Worm (Caenorhabditis elegans) whole organism, young adult: ENCODE data around the gene Y48D7A.1.

Experiments
- B0336.3 ChIP-seq: fragments of 200-800 bp; sonication (Bioruptor generic); IDR thresholded peaks from 2 replicates; pipeline ENCODE4 v1.3.6; 2022; ENCODE audit warnings: missing genetic modification characterization, missing compliant biosample characterization
- C06A6.2 ChIP-seq: fragments of 200-800 bp; sonication (Bioruptor generic); conservative IDR thresholded peaks from 2 replicates; pipeline ENCODE4 v1.3.6; 2022; ENCODE audit warnings: missing genetic modification characterization, missing compliant biosample characterization
- F57C9.4 ChIP-seq: sonication (generic microtip); optimal IDR thresholded peaks from 2 replicates; lab custom pipeline; 2017; ENCODE audit warnings: mild to moderate bottlenecking, missing genetic modification characterization, missing compliant biosample characterization
- Y53G8AR.9 ChIP-seq: fragments of 200-800 bp; sonication (Bioruptor generic); conservative IDR thresholded peaks from 2 replicates; pipeline ENCODE4 v1.3.6; 2022; ENCODE audit warnings: missing genetic modification reagents, missing genetic modification characterization, missing compliant biosample characterization
- Y67H2A.10 ChIP-seq: fragments of 200-800 bp; sonication (Bioruptor generic); conservative IDR thresholded peaks from 2 replicates; pipeline ENCODE4 v1.3.6; 2022; ENCODE audit warnings: missing genetic modification reagents, missing genetic modification characterization, missing compliant biosample characterization
- akir-1 ChIP-seq: fragments of 200-800 bp; sonication (Bioruptor generic); optimal IDR thresholded peaks from 2 replicates; lab custom pipeline; 2018; ENCODE audit warnings: mild to moderate bottlenecking, missing genetic modification characterization, moderate library complexity, missing compliant biosample characterization
- ama-1 ChIP-seq, 3 experiments: fragments of 150-350 bp in 1 of 3; sonication (generic microtip) in 2 of 3; optimal IDR thresholded peaks; 2 replicates each; lab custom pipeline; 2014 to 2018; ENCODE audit warnings: missing biosample characterization in 2 of 3, missing genetic modification characterization in 2 of 3, missing genetic modification reagents in 2 of 3
- aptf-3 ChIP-seq: fragments of 200-800 bp; sonication (Bioruptor generic); IDR thresholded peaks from 2 replicates; pipeline ENCODE4 v1.3.6; 2022; ENCODE audit warnings: missing genetic modification characterization, missing compliant biosample characterization
- attf-3 ChIP-seq: fragments of 200-800 bp; sonication (Bioruptor generic); conservative IDR thresholded peaks from 2 replicates; pipeline ENCODE4 v1.3.6; 2022; ENCODE audit warnings: missing genetic modification reagents, missing genetic modification characterization, missing compliant biosample characterization
- attf-6 ChIP-seq: fragments of 200-800 bp; sonication (Bioruptor generic); IDR thresholded peaks from 2 replicates; pipeline ENCODE4 v1.3.6; 2022; ENCODE audit warnings: missing genetic modification reagents, missing genetic modification characterization, missing compliant biosample characterization
- bed-2 ChIP-seq: fragments of 200-800 bp; sonication (Bioruptor generic); IDR thresholded peaks from 2 replicates; pipeline ENCODE4 v1.3.6; 2022; ENCODE audit warnings: missing genetic modification reagents, missing genetic modification characterization, missing compliant biosample characterization
- cebp-1 ChIP-seq, 2 experiments: fragments of 200-800 bp in 1 of 2; sonication (Bioruptor generic) in 1 of 2; sonication (generic microtip) in 1 of 2; IDR thresholded peaks in 1 of 2; optimal IDR thresholded peaks in 1 of 2; 2 replicates each; pipeline versions ENCODE4 v1.3.6 to Lab custom; 2017 to 2022; ENCODE audit warnings: missing compliant biosample characterization in 2 of 2, missing genetic modification characterization in 2 of 2, mild to moderate bottlenecking in 1 of 2, missing genetic modification reagents in 1 of 2, moderate library complexity in 1 of 2
- ceh-100 ChIP-seq: fragments of 200-800 bp; sonication (Bioruptor generic); IDR thresholded peaks from 2 replicates; pipeline ENCODE4 v1.3.6; 2022; ENCODE audit warnings: missing genetic modification reagents, missing genetic modification characterization, missing compliant biosample characterization
- ceh-40 ChIP-seq: fragments of 200-800 bp; sonication (Bioruptor generic); IDR thresholded peaks from 2 replicates; pipeline ENCODE4 v1.3.6; 2022; ENCODE audit warnings: missing genetic modification characterization, missing compliant biosample characterization
- ceh-79 ChIP-seq: sonication (generic microtip); optimal IDR thresholded peaks from 2 replicates; lab custom pipeline; 2017; ENCODE audit warnings: mild to moderate bottlenecking, missing genetic modification characterization, missing compliant biosample characterization
- die-1 ChIP-seq: sonication (generic microtip); optimal IDR thresholded peaks from 2 replicates; lab custom pipeline; 2016; ENCODE audit warnings: missing genotype, mild to moderate bottlenecking, missing genetic modification characterization, missing compliant biosample characterization
- fkh-3 ChIP-seq: sonication (generic microtip); optimal IDR thresholded peaks from 2 replicates; lab custom pipeline; 2016; ENCODE audit warnings: mild to moderate bottlenecking, missing genetic modification characterization, missing compliant biosample characterization
- gei-17 ChIP-seq: fragments of 200-800 bp; sonication (Bioruptor generic); optimal IDR thresholded peaks from 2 replicates; lab custom pipeline; 2018; ENCODE audit warnings: mild to moderate bottlenecking, missing genetic modification characterization, missing compliant biosample characterization
- hmg-1.2 ChIP-seq: fragments of 200-800 bp; sonication (Bioruptor generic); IDR thresholded peaks from 2 replicates; pipeline ENCODE4 v1.3.6; 2022; ENCODE audit warnings: missing genetic modification reagents, missing genetic modification characterization, missing compliant biosample characterization
- hrde-1 ChIP-seq: sonication (generic microtip); optimal IDR thresholded peaks from 2 replicates; lab custom pipeline; 2016; ENCODE audit warnings: missing genetic modification characterization, mild to moderate bottlenecking, missing compliant biosample characterization, moderate library complexity, missing genotype, missing genetic modification reagents, borderline replicate concordance
- lin-26 ChIP-seq: fragments of 200-800 bp; sonication (Bioruptor generic); IDR thresholded peaks from 2 replicates; pipeline ENCODE4 v1.3.6; 2022; ENCODE audit warnings: missing genetic modification reagents, missing genetic modification characterization, missing compliant biosample characterization
- lin-54 ChIP-seq: fragments of 200-800 bp; sonication (Bioruptor generic); optimal IDR thresholded peaks from 2 replicates; lab custom pipeline; 2018; ENCODE audit warnings: mild to moderate bottlenecking, missing genetic modification characterization, missing compliant biosample characterization
- madf-3 ChIP-seq: fragments of 200-800 bp; sonication (Bioruptor generic); IDR thresholded peaks from 2 replicates; pipeline ENCODE4 v1.3.6; 2022; ENCODE audit warnings: missing genetic modification reagents, missing genetic modification characterization, missing compliant biosample characterization
- madf-6 ChIP-seq: fragments of 200-800 bp; sonication (Bioruptor generic); IDR thresholded peaks from 2 replicates; pipeline ENCODE4 v1.3.6; 2022; ENCODE audit warnings: missing genetic modification reagents, missing genetic modification characterization, missing compliant biosample characterization
- madf-8 ChIP-seq: fragments of 200-800 bp; sonication (Bioruptor generic); conservative IDR thresholded peaks from 2 replicates; pipeline ENCODE4 v1.3.6; 2022; ENCODE audit warnings: missing genetic modification reagents, missing genetic modification characterization, missing compliant biosample characterization
- nfya-1 ChIP-seq: sonication (generic microtip); optimal IDR thresholded peaks from 2 replicates; lab custom pipeline; 2017; ENCODE audit warnings: antibody characterized with exemption, missing compliant biosample characterization, missing genetic modification characterization, borderline replicate concordance; ENCODE audit not compliant: insufficient read depth
- nfyb-1 ChIP-seq: fragments of 200-800 bp; sonication (Bioruptor generic); IDR thresholded peaks from 2 replicates; pipeline ENCODE4 v1.3.6; 2022; ENCODE audit warnings: missing genetic modification reagents, missing genetic modification characterization, missing compliant biosample characterization
- nhr-80 ChIP-seq: sonication (generic microtip); optimal IDR thresholded peaks from 2 replicates; lab custom pipeline; 2016; ENCODE audit warnings: missing genetic modification characterization, missing compliant biosample characterization
- nhr-90 ChIP-seq: sonication (generic microtip); optimal IDR thresholded peaks from 2 replicates; lab custom pipeline; 2016; ENCODE audit warnings: missing genotype, mild to moderate bottlenecking, missing genetic modification characterization, missing compliant biosample characterization
- pbrm-1 ChIP-seq: fragments of 200-800 bp; sonication (Bioruptor generic); IDR thresholded peaks from 2 replicates; pipeline ENCODE4 v1.3.6; 2022; ENCODE audit warnings: missing genetic modification reagents, missing genetic modification characterization, missing compliant biosample characterization
- pha-4 ChIP-seq: fragments of 150-350 bp; sonication (generic microtip); optimal IDR thresholded peaks from 2 replicates; lab custom pipeline; 2014; ENCODE audit warnings: missing biosample characterization, missing genetic modification reagents, missing genetic modification characterization
- rcor-1 ChIP-seq: fragments of 200-800 bp; sonication (Bioruptor generic); IDR thresholded peaks from 2 replicates; pipeline ENCODE4 v1.3.6; 2022; ENCODE audit warnings: missing genetic modification reagents, missing genetic modification characterization, missing compliant biosample characterization
- snpc-1.1 ChIP-seq: sonication (generic microtip); optimal IDR thresholded peaks from 2 replicates; lab custom pipeline; 2017; ENCODE audit warnings: missing genetic modification characterization, mild to moderate bottlenecking, missing compliant biosample characterization, antibody characterized with exemption, moderate library complexity, missing genotype, missing genetic modification reagents; ENCODE audit not compliant: insufficient read depth
- snpc-1.3 ChIP-seq: sonication (generic microtip); optimal IDR thresholded peaks from 2 replicates; lab custom pipeline; 2017; ENCODE audit warnings: missing genetic modification characterization, mild to moderate bottlenecking, missing compliant biosample characterization, antibody characterized with exemption, moderate library complexity, missing genotype, missing genetic modification reagents; ENCODE audit not compliant: insufficient read depth
- snpc-4 ChIP-seq, 5 experiments: fragments of 150-350 bp in 1 of 5; sonication (generic microtip) in 4 of 5; optimal IDR thresholded peaks; 2 replicates each; lab custom pipeline; 2014 to 2018; ENCODE audit warnings: missing genetic modification characterization in 5 of 5, missing biosample characterization in 3 of 5, antibody characterized with exemption in 2 of 5, mild to moderate bottlenecking in 2 of 5, missing compliant biosample characterization in 2 of 5, missing genotype in 2 of 5, moderate library complexity in 2 of 5, missing genetic modification reagents in 1 of 5
- somi-1 ChIP-seq: fragments of 200-800 bp; sonication (Bioruptor generic); optimal IDR thresholded peaks from 2 replicates; lab custom pipeline; 2018; ENCODE audit warnings: mild to moderate bottlenecking, missing genetic modification characterization, missing compliant biosample characterization
- tbx-9 ChIP-seq: sonication (generic microtip); optimal IDR thresholded peaks from 2 replicates; lab custom pipeline; 2016; ENCODE audit warnings: borderline replicate concordance, missing genetic modification characterization, inconsistent platforms, missing compliant biosample characterization
- unc-62 ChIP-seq: fragments of 150-350 bp; optimal IDR thresholded peaks from 2 replicates; lab custom pipeline; 2014; ENCODE audit warnings: missing biosample characterization, missing genetic modification reagents, missing genetic modification characterization
- ztf-3 ChIP-seq: fragments of 200-800 bp; sonication (Bioruptor generic); optimal IDR thresholded peaks from 2 replicates; lab custom pipeline; 2018; ENCODE audit warnings: mild to moderate bottlenecking, missing genetic modification characterization, missing compliant biosample characterization

Gene Y48D7A.1

ce11 chrX:3009190-3009589 is at the start of gene Y48D7A.1:
Y48D7A.1 (plus strand) TSS chrX:3009490.
- TF ChIP-seq ceh-40 (GFP tag; lab: Robert Waterston, UW) (no peak), C06A6.2 (GFP tag; lab: Robert Waterston, UW) (no peak), ztf-3 (GFP tag; lab: Kevin White, UChicago) (no peak), hrde-1 (no peak), lin-54 (GFP tag; lab: Kevin White, UChicago) (no peak), nfya-1 (tag; lab: Kevin White, UChicago) (no peak), madf-8 (GFP tag; lab: Robert Waterston, UW) (no peak), Y67H2A.10 (GFP tag; lab: Robert Waterston, UW) (no peak), die-1 (tag; lab: Kevin White, UChicago) (no peak), akir-1 (GFP tag; lab: Kevin White, UChicago) (no peak), rcor-1 (no peak), nhr-90 (tag; lab: Kevin White, UChicago) (no peak), snpc-1.3 (tag; lab: Kevin White, UChicago) (no peak), tbx-9 (tag; lab: Kevin White, UChicago) (no peak), attf-3 (GFP tag; lab: Robert Waterston, UW) (no peak), ama-1 (optimal IDR thresholded peaks at IDR 0.05; lab: Kevin White, UChicago) (no peak), ama-1 (GFP tag; optimal IDR thresholded peaks at IDR 0.05; lab: Kevin White, UChicago) (no peak), nhr-80 (no peak), somi-1 (no peak), F57C9.4 (tag; lab: Kevin White, UChicago) (no peak)

- no peak for TF ChIP-seq attf-6
- TF ChIP-seq nfyb-1 (GFP tag; lab: Robert Waterston, UW): 0 out of 2 replicates have a peak, but pooled peaks have one; percentile 41
- TF ChIP-seq ceh-100 (GFP tag; lab: Robert Waterston, UW): no peak
- TF ChIP-seq madf-3 (GFP tag; lab: Robert Waterston, UW): no peak
- TF ChIP-seq pha-4 (tag; lab: Kevin White, UChicago): no peak
- no peak for TF ChIP-seq aptf-3 (GFP tag; lab: Robert Waterston, UW)
- TF ChIP-seq cebp-1 (GFP tag; IDR thresholded peaks at IDR 0.05; lab: Robert Waterston, UW): no peak
- TF ChIP-seq cebp-1 (tag; optimal IDR thresholded peaks at IDR 0.05; lab: Kevin White, UChicago): no peak
- TF ChIP-seq die-1 (tag; lab: Kevin White, UChicago): no peak
- no peak for TF ChIP-seq bed-2 (GFP tag; lab: Robert Waterston, UW)
- no peak for TF ChIP-seq Y67H2A.10 (GFP tag; lab: Robert Waterston, UW)
- no peak for TF ChIP-seq fkh-3 (tag; lab: Kevin White, UChicago)
- no peak for TF ChIP-seq rcor-1
- TF ChIP-seq unc-62: no peak
- peak; percentile 78 for TF ChIP-seq snpc-1.1 (tag; lab: Kevin White, UChicago)
- TF ChIP-seq Y53G8AR.9: no peak
- peak; percentile 72 for TF ChIP-seq snpc-4 (GFP tag; optimal IDR thresholded peaks at IDR 0.05; lab: Kevin White, UChicago)
- peak; percentile 53 to 94 (median 86) for TF ChIP-seq snpc-4 (tag; optimal IDR thresholded peaks at IDR 0.05; lab: Kevin White, UChicago)
- peak; percentile 70 for TF ChIP-seq hmg-1.2 (GFP tag; lab: Robert Waterston, UW)
- no peak for TF ChIP-seq B0336.3 (GFP tag; lab: Robert Waterston, UW)
- TF ChIP-seq madf-6 (GFP tag; lab: Robert Waterston, UW): no peak
- no peak for TF ChIP-seq ceh-79
- 0 out of 2 replicates have a peak, but pooled peaks have one; percentile 39 for TF ChIP-seq pbrm-1 (GFP tag; lab: Robert Waterston, UW)
- TF ChIP-seq ztf-3 (GFP tag; lab: Kevin White, UChicago): no peak
- no peak for TF ChIP-seq gei-17 (GFP tag; lab: Kevin White, UChicago)
- no peak for TF ChIP-seq lin-26 (GFP tag; lab: Robert Waterston, UW)
Observed at ce11 chrX:2960703-2961102, 48.6 kb upstream of the Y48D7A.1 start.
